Fruit fly (Drosophila melanogaster) whole organism, embryonic: ENCODE data around the gene CG10512.
A peak's percentile ranks its signal among the peaks of the same experiment; 100 is the strongest.

Experiments used
- B-H2 ChIP-seq: fragments of 200-800 bp; sonication (Bioruptor generic); optimal IDR thresholded peaks from 2 replicates; lab custom pipeline; 2018; ENCODE audit warnings: missing biosample characterization, mild to moderate bottlenecking, missing genetic modification characterization
- CG10462 ChIP-seq: fragments of 200-800 bp; sonication (Bioruptor generic); optimal IDR thresholded peaks from 2 replicates; lab custom pipeline; 2016; ENCODE audit warnings: missing biosample characterization, missing genetic modification characterization
- CG10565 ChIP-seq: fragments of 200-800 bp; sonication (Bioruptor generic); optimal IDR thresholded peaks from 3 replicates; lab custom pipeline; 2016; ENCODE audit warnings: missing biosample characterization, mild to moderate bottlenecking, missing genetic modification characterization
- CG11398 ChIP-seq: fragments of 200-800 bp; sonication (Bioruptor generic); optimal IDR thresholded peaks from 2 replicates; lab custom pipeline; 2016; ENCODE audit warnings: missing biosample characterization, missing genetic modification characterization
- CG13424 ChIP-seq: fragments of 200-800 bp; sonication (Bioruptor generic); optimal IDR thresholded peaks from 2 replicates; lab custom pipeline; 2019; ENCODE audit warnings: missing biosample characterization, mild to moderate bottlenecking, missing genetic modification characterization, moderate library complexity
- CG14710 ChIP-seq: fragments of 200-800 bp; sonication (Bioruptor generic); optimal IDR thresholded peaks from 3 replicates; lab custom pipeline; 2019; ENCODE audit warnings: missing biosample characterization, mild to moderate bottlenecking, missing genetic modification characterization, moderate library complexity
- CG16813 ChIP-seq: fragments of 200-800 bp; sonication (Bioruptor generic); IDR thresholded peaks from 3 replicates; pipeline ENCODE4 v1.3.6; 2022; ENCODE audit warnings: missing biosample characterization, missing genetic modification characterization; ENCODE audit not compliant: partially characterized antibody
- CG17361 ChIP-seq: fragments of 200-800 bp; sonication (Bioruptor generic); IDR thresholded peaks from 3 replicates; pipeline ENCODE4 v1.3.6; 2022; ENCODE audit warnings: missing biosample characterization, missing genetic modification characterization
- CG18011 ChIP-seq: fragments of 200-800 bp; sonication (Bioruptor generic); optimal IDR thresholded peaks from 2 replicates; lab custom pipeline; 2017; ENCODE audit warnings: missing biosample characterization, missing genetic modification characterization, mild to moderate bottlenecking, moderate library complexity, missing genotype
- CG18262 ChIP-seq: fragments of 200-800 bp; optimal IDR thresholded peaks from 3 replicates; lab custom pipeline; 2019; ENCODE audit warnings: missing biosample characterization, mild to moderate bottlenecking, missing genetic modification characterization, moderate library complexity
- CG1832 ChIP-seq: fragments of 200-800 bp; sonication (Bioruptor generic); optimal IDR thresholded peaks from 2 replicates; lab custom pipeline; 2017; ENCODE audit warnings: missing biosample characterization, mild to moderate bottlenecking, missing genetic modification characterization, inconsistent platforms
- CG2116 ChIP-seq: fragments of 200-800 bp; sonication (Bioruptor generic); optimal IDR thresholded peaks from 3 replicates; lab custom pipeline; 2018; ENCODE audit warnings: missing biosample characterization, mild to moderate bottlenecking, missing genetic modification characterization
- CG3065 ChIP-seq: fragments of 200-800 bp; sonication (Bioruptor generic); optimal IDR thresholded peaks from 2 replicates; lab custom pipeline; 2016; ENCODE audit warnings: missing biosample characterization, missing genetic modification characterization
- CG31388 ChIP-seq: fragments of 200-800 bp; sonication (Bioruptor generic); optimal IDR thresholded peaks from 2 replicates; lab custom pipeline; 2016; ENCODE audit warnings: missing biosample characterization, missing genetic modification characterization
- CG4854 ChIP-seq: fragments of 200-800 bp; sonication (Bioruptor generic); optimal IDR thresholded peaks from 2 replicates; lab custom pipeline; 2016; ENCODE audit warnings: missing biosample characterization, missing genetic modification characterization, inconsistent platforms
- CG5245 ChIP-seq: fragments of 200-800 bp; sonication (Bioruptor generic); optimal IDR thresholded peaks from 3 replicates; lab custom pipeline; 2016; ENCODE audit warnings: missing biosample characterization, missing genetic modification characterization
- CG6683 ChIP-seq: fragments of 200-800 bp; sonication (Bioruptor generic); optimal IDR thresholded peaks from 2 replicates; lab custom pipeline; 2017; ENCODE audit warnings: missing biosample characterization, mild to moderate bottlenecking, missing genetic modification characterization, missing genetic modification reagents
- CG6689 ChIP-seq: fragments of 200-800 bp; sonication (Bioruptor generic); IDR thresholded peaks from 2 replicates; pipeline ENCODE4 v1.3.6; 2022; ENCODE audit warnings: missing biosample characterization, missing genetic modification characterization
- CG7839 ChIP-seq: fragments of 200-800 bp; sonication (Bioruptor generic); optimal IDR thresholded peaks from 3 replicates; lab custom pipeline; 2018; ENCODE audit warnings: missing biosample characterization, mild to moderate bottlenecking, missing genetic modification characterization, moderate library complexity
- CG9609 ChIP-seq: fragments of 200-800 bp; sonication (Bioruptor generic); optimal IDR thresholded peaks from 3 replicates; lab custom pipeline; 2016; ENCODE audit warnings: missing biosample characterization, missing genetic modification characterization
- Dp ChIP-seq: fragments of 200-800 bp; sonication (Bioruptor generic); optimal IDR thresholded peaks from 2 replicates; lab custom pipeline; 2018; ENCODE audit warnings: missing biosample characterization, mild to moderate bottlenecking, missing genetic modification characterization, moderate library complexity
- Fer1 ChIP-seq: fragments of 200-800 bp; sonication (Bioruptor generic); optimal IDR thresholded peaks from 2 replicates; lab custom pipeline; 2017; ENCODE audit warnings: missing biosample characterization, mild to moderate bottlenecking, missing genetic modification characterization
- Gug ChIP-seq: fragments of 200-800 bp; sonication (Bioruptor generic); IDR thresholded peaks from 4 replicates; pipeline ENCODE4 v1.3.6; 2022; ENCODE audit warnings: missing biosample characterization, missing genetic modification characterization
- H2.0 ChIP-seq: fragments of 200-800 bp; sonication (Bioruptor generic); IDR thresholded peaks from 2 replicates; pipeline ENCODE4 v1.3.6; 2022; ENCODE audit warnings: missing biosample characterization, missing genetic modification characterization
- Hr51 ChIP-seq, 2 experiments: fragments of 200-800 bp; sonication (Bioruptor generic); optimal IDR thresholded peaks; 2 replicates in 1 of 2; 3 replicates in 1 of 2; lab custom pipeline; 2016 to 2018; ENCODE audit warnings: missing biosample characterization in 2 of 2, missing genetic modification characterization in 2 of 2, mild to moderate bottlenecking in 1 of 2, moderate library complexity in 1 of 2
- Mes4 ChIP-seq: fragments of 200-800 bp; sonication (Bioruptor generic); optimal IDR thresholded peaks from 2 replicates; lab custom pipeline; 2016; ENCODE audit warnings: missing biosample characterization, missing genetic modification characterization
- NC2β ChIP-seq: fragments of 200-800 bp; sonication (Bioruptor generic); optimal IDR thresholded peaks from 2 replicates; lab custom pipeline; 2016; ENCODE audit warnings: missing biosample characterization, missing genetic modification characterization
- Pdp1 ChIP-seq, 2 experiments: fragments of 200-800 bp; sonication (Bioruptor generic); optimal IDR thresholded peaks; 3 replicates each; lab custom pipeline; 2016; ENCODE audit warnings: missing biosample characterization in 2 of 2, missing genetic modification characterization in 2 of 2, mild to moderate bottlenecking in 1 of 2, moderate library complexity in 1 of 2
- Rfx ChIP-seq: fragments of 200-800 bp; sonication (Bioruptor generic); IDR thresholded peaks from 2 replicates; pipeline ENCODE4 v1.3.6; 2022; ENCODE audit warnings: missing biosample characterization, missing genetic modification characterization
- Six4 ChIP-seq: fragments of 200-800 bp; sonication (Bioruptor generic); optimal IDR thresholded peaks from 2 replicates; lab custom pipeline; 2016; ENCODE audit warnings: missing biosample characterization, missing genetic modification characterization
- Vsx1 ChIP-seq: fragments of 200-800 bp; sonication (Bioruptor generic); optimal IDR thresholded peaks from 2 replicates; lab custom pipeline; 2017; ENCODE audit warnings: missing biosample characterization, mild to moderate bottlenecking, missing genetic modification characterization, missing genetic modification reagents
- aop ChIP-seq: fragments of 200-800 bp; sonication (Bioruptor generic); IDR thresholded peaks from 2 replicates; pipeline ENCODE4 v1.3.6; 2022; ENCODE audit warnings: missing biosample characterization, missing genetic modification characterization
- ap ChIP-seq: fragments of 200-800 bp; sonication (Bioruptor generic); IDR thresholded peaks from 2 replicates; pipeline ENCODE4 v1.3.6; 2022; ENCODE audit warnings: missing biosample characterization, missing genetic modification characterization
- az2 ChIP-seq: fragments of 200-800 bp; sonication (Bioruptor generic); optimal IDR thresholded peaks from 3 replicates; lab custom pipeline; 2016; ENCODE audit warnings: missing biosample characterization, missing genetic modification characterization
- chinmo ChIP-seq: fragments of 200-800 bp; sonication (Bioruptor generic); IDR thresholded peaks from 4 replicates; pipeline ENCODE4 v1.3.6; 2022; ENCODE audit warnings: missing biosample characterization, missing genetic modification characterization; ENCODE audit not compliant: partially characterized antibody
- crp ChIP-seq, 2 experiments: fragments of 200-800 bp; sonication (Bioruptor generic); optimal IDR thresholded peaks; 2 replicates in 1 of 2; 3 replicates in 1 of 2; lab custom pipeline; 2017; ENCODE audit warnings: missing biosample characterization in 2 of 2, missing genetic modification characterization in 2 of 2, mild to moderate bottlenecking in 1 of 2, moderate library complexity in 1 of 2
- da ChIP-seq: fragments of 200-800 bp; sonication (Bioruptor generic); optimal IDR thresholded peaks from 2 replicates; lab custom pipeline; 2016; ENCODE audit warnings: missing biosample characterization, missing genetic modification characterization
- danr ChIP-seq: fragments of 200-800 bp; sonication (Bioruptor generic); IDR thresholded peaks from 2 replicates; pipeline ENCODE4 v1.3.6; 2022; ENCODE audit warnings: missing biosample characterization, missing genetic modification characterization
- dmrt11E ChIP-seq: fragments of 200-800 bp; sonication (Bioruptor generic); optimal IDR thresholded peaks from 3 replicates; lab custom pipeline; 2018; ENCODE audit warnings: missing biosample characterization, mild to moderate bottlenecking, missing genetic modification characterization, moderate library complexity
- eyg ChIP-seq: fragments of 200-800 bp; sonication (Bioruptor generic); optimal IDR thresholded peaks from 3 replicates; lab custom pipeline; 2016; ENCODE audit warnings: missing biosample characterization, missing genetic modification characterization
- fd102C ChIP-seq: fragments of 200-800 bp; sonication (Bioruptor generic); optimal IDR thresholded peaks from 2 replicates; lab custom pipeline; 2018; ENCODE audit warnings: missing biosample characterization, mild to moderate bottlenecking, missing genetic modification characterization, moderate library complexity
- hb ChIP-seq: fragments of 200-800 bp; sonication (Bioruptor generic); IDR thresholded peaks from 3 replicates; pipeline ENCODE4 v1.3.6; 2022; ENCODE audit warnings: missing biosample characterization, missing genetic modification characterization; ENCODE audit not compliant: partially characterized antibody
- otp ChIP-seq: fragments of 200-800 bp; sonication (Bioruptor generic); IDR thresholded peaks from 3 replicates; pipeline ENCODE4, ENCODE4 v1.3.6; 2022; ENCODE audit warnings: missing biosample characterization, missing genetic modification characterization
- psq ChIP-seq: fragments of 200-800 bp; sonication (Bioruptor generic); optimal IDR thresholded peaks from 2 replicates; lab custom pipeline; 2017; ENCODE audit warnings: missing biosample characterization, missing genetic modification characterization
- ro ChIP-seq: fragments of 200-800 bp; sonication (Bioruptor generic); IDR thresholded peaks from 2 replicates; pipeline ENCODE4 v1.3.6; 2022; ENCODE audit warnings: missing biosample characterization, missing genetic modification characterization
- sc ChIP-seq, 3 experiments: fragments of >200 bp in 2 of 3; fragments of 200-800 bp in 1 of 3; sonication (Bioruptor generic) in 1 of 3; optimal IDR thresholded peaks; 2 replicates in 2 of 3; 3 replicates in 1 of 3; lab custom pipeline; 2017; ENCODE audit warnings: mild to moderate bottlenecking in 1 of 3, missing biosample characterization in 1 of 3, missing genetic modification characterization in 1 of 3, missing genetic modification reagents in 1 of 3
- scrt ChIP-seq: fragments of 200-800 bp; sonication (Bioruptor generic); optimal IDR thresholded peaks from 2 replicates; lab custom pipeline; 2018; ENCODE audit warnings: missing biosample characterization, mild to moderate bottlenecking, missing genetic modification characterization, moderate library complexity
- sim ChIP-seq: fragments of 200-800 bp; sonication (Bioruptor generic); IDR thresholded peaks from 2 replicates; pipeline ENCODE4 v1.3.6; 2022; ENCODE audit warnings: missing biosample characterization, missing genetic modification characterization
- sisA ChIP-seq: fragments of 200-800 bp; sonication (Bioruptor generic); IDR thresholded peaks from 2 replicates; pipeline ENCODE4 v1.3.6; 2022; ENCODE audit warnings: missing biosample characterization, missing genetic modification characterization
- slp2 ChIP-seq: fragments of 200-800 bp; sonication (Bioruptor generic); optimal IDR thresholded peaks from 2 replicates; lab custom pipeline; 2016; ENCODE audit warnings: missing biosample characterization, missing genetic modification characterization

Gene CG10512

dm6 chr3L:21196563-21196962 lies 6.2 kb upstream of the CG10512 start, which contains the start of the genes Targ3 and park (continued):
- TF ChIP-seq Dp (peak; percentile 84), CG17361 (GFP tag; lab: Robert Waterston, UW) (no peak), CG5245 (GFP tag; lab: Kevin White, UChicago) (no peak), CG18011 (peak; percentile 2), CG16813 (GFP tag; lab: Robert Waterston, UW) (no peak), CG1832 (GFP tag; lab: Kevin White, UChicago) (no peak), eyg (GFP tag; lab: Kevin White, UChicago) (no peak), CG4854 (peak; percentile 99), danr (no peak), CG31388 (GFP tag; lab: Kevin White, UChicago) (no peak), CG6689 (GFP tag; lab: Robert Waterston, UW) (no peak), sim (GFP tag; lab: Robert Waterston, UW) (no peak), psq (no peak), Six4 (no peak), hb (GFP tag; lab: Robert Waterston, UW) (no peak), az2 (GFP tag; lab: Kevin White, UChicago) (no peak), CG3065 (no peak), CG11398 (GFP tag; lab: Kevin White, UChicago) (peak; percentile 17), CG10462 (GFP tag; lab: Kevin White, UChicago) (no peak), Pdp1 (GFP tag; optimal IDR thresholded peaks at IDR 0.05; lab: Kevin White, UChicago) (peak in 1 of 2 experiments; percentile 4), NC2β (GFP tag; lab: Kevin White, UChicago) (peak; percentile 16), CG6683 (GFP tag; lab: Kevin White, UChicago) (no peak), CG7839 (tag; lab: Kevin White, UChicago) (no peak), slp2 (GFP tag; lab: Kevin White, UChicago) (no peak), Vsx1 (no peak), H2.0 (GFP tag; lab: Robert Waterston, UW) (0 out of 2 replicates have a peak, but pooled peaks have one; percentile 24), scrt (GFP tag; lab: Kevin White, UChicago) (no peak), CG13424 (no peak), Rfx (peak; percentile 35; the same call in 1 of the 2 replicates), CG9609 (GFP tag; lab: Kevin White, UChicago) (peak; percentile 43), Fer1 (GFP tag; lab: Kevin White, UChicago) (peak; percentile 19), CG18262 (tag; lab: Kevin White, UChicago) (no peak), aop (GFP tag; lab: Robert Waterston, UW) (no peak), Gug (GFP tag; lab: Robert Waterston, UW) (0 out of 4 replicates have a peak, but pooled peaks have one; percentile 4), chinmo (GFP tag; lab: Robert Waterston, UW) (no peak), Mes4 (GFP tag; lab: Kevin White, UChicago) (peak; percentile 2), dmrt11E (no peak), CG14710 (peak; percentile 15), da (GFP tag; lab: Kevin White, UChicago) (peak; percentile 58), CG2116 (GFP tag; lab: Kevin White, UChicago) (peak; percentile 35), sc (optimal IDR thresholded peaks at IDR 0.05; lab: Kevin White, UChicago) (no peak), sc (GFP tag; optimal IDR thresholded peaks at IDR 0.05; lab: Kevin White, UChicago) (no peak), ap (GFP tag; lab: Robert Waterston, UW) (no peak), fd102C (GFP tag; lab: Kevin White, UChicago) (no peak), sisA (GFP tag; lab: Robert Waterston, UW) (no peak), B-H2 (peak; percentile 8), crp (GFP tag; optimal IDR thresholded peaks at IDR 0.05; lab: Kevin White, UChicago) (peak; percentile 45 to 92), otp (0 out of 3 replicates have a peak, but pooled peaks have one; percentile 9), Hr51 (GFP tag; optimal IDR thresholded peaks at IDR 0.05; lab: Kevin White, UChicago) (peak in 1 of 2 experiments; percentile 48), CG10565 (GFP tag; lab: Kevin White, UChicago) (no peak), ro (no peak)
